Worm (Caenorhabditis elegans) whole organism, L3 larva: Measurements from ENCODE around the gene col-87.

ENCODE experiments used
- ceh-28 ChIP-seq: fragments of 150-350 bp; optimal IDR thresholded peaks from 2 replicates; lab custom pipeline; 2014; ENCODE audit warnings: missing biosample characterization, missing genetic modification reagents, missing genetic modification characterization
- daf-12 ChIP-seq: fragments of 150-350 bp; optimal IDR thresholded peaks from 2 replicates; lab custom pipeline; 2014; ENCODE audit warnings: missing biosample characterization, missing genetic modification reagents, missing genetic modification characterization
- elt-2 ChIP-seq: sonication (generic microtip); optimal IDR thresholded peaks from 2 replicates; lab custom pipeline; 2016; ENCODE audit warnings: missing genetic modification reagents, mild to moderate bottlenecking, missing genetic modification characterization, missing compliant biosample characterization
- mdl-1 ChIP-seq: fragments of 150-350 bp; optimal IDR thresholded peaks from 2 replicates; lab custom pipeline; 2014; ENCODE audit warnings: missing biosample characterization, missing genetic modification characterization
- nhr-11 ChIP-seq: fragments of 150-350 bp; optimal IDR thresholded peaks from 2 replicates; lab custom pipeline; 2014; ENCODE audit warnings: missing biosample characterization, missing genetic modification characterization
- nhr-237 ChIP-seq: fragments of 150-350 bp; optimal IDR thresholded peaks from 2 replicates; lab custom pipeline; 2014; ENCODE audit warnings: missing biosample characterization, missing genetic modification characterization
- pqm-1 ChIP-seq: fragments of 150-350 bp; optimal IDR thresholded peaks from 2 replicates; lab custom pipeline; 2017; ENCODE audit warnings: missing biosample characterization, missing genetic modification characterization, inconsistent platforms
- skn-1 ChIP-seq: fragments of 150-350 bp; optimal IDR thresholded peaks from 2 replicates; lab custom pipeline; 2014; ENCODE audit warnings: missing biosample characterization, missing genetic modification characterization

- no peak for TF ChIP-seq pqm-1 (tag; lab: Kevin White, UChicago)
- TF ChIP-seq nhr-237 (tag; lab: Kevin White, UChicago), result no peak
- TF ChIP-seq daf-12 (tag; lab: Kevin White, UChicago), result no peak
- no peak for TF ChIP-seq skn-1 (tag; lab: Kevin White, UChicago)
- TF ChIP-seq elt-2, result no peak
- no peak for TF ChIP-seq nhr-11 (tag; lab: Kevin White, UChicago)
- TF ChIP-seq mdl-1 (tag; lab: Kevin White, UChicago), result no peak
- TF ChIP-seq ceh-28 (tag; lab: Kevin White, UChicago), result no peak
Measured at ce11 chrII:14129191-14129590, 34.7 kb upstream of the col-87 start.
